Worm (Caenorhabditis elegans): ENCODE measurements around the gene hpo-29.

hpo-29 gene

DNA sequence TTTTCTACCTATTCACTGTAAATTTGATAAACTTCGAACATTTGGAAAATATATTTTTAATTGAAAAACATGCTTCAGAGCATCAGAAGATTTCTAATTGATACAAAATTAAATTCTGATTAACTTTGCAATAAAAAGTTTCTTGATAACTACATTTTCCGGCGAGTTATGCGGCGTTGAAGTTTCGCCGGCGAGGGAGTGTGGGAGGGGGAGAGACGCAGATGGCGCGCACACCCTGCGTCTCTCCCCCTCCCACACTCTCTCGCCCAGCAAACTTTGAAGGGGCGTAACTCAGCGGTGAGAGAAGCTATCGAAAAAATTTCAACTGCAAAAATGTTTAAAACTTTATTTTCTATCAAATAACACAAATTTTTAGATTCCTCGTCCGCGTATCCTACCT, 13.1 kb upstream of the hpo-29 start:
- TF ChIP-seq ztf-11 (tag; optimal IDR thresholded peaks at IDR 0.05), result no peak
- no peak for TF ChIP-seq lin-13 (tag; optimal IDR thresholded peaks at IDR 0.05)
- no peak for TF ChIP-seq snpc-4 (tag; optimal IDR thresholded peaks at IDR 0.05)
- TF ChIP-seq mls-2 (tag; optimal IDR thresholded peaks at IDR 0.05), result no peak
- TF ChIP-seq nhr-28 (tag; optimal IDR thresholded peaks at IDR 0.05), result no peak

DNA sequence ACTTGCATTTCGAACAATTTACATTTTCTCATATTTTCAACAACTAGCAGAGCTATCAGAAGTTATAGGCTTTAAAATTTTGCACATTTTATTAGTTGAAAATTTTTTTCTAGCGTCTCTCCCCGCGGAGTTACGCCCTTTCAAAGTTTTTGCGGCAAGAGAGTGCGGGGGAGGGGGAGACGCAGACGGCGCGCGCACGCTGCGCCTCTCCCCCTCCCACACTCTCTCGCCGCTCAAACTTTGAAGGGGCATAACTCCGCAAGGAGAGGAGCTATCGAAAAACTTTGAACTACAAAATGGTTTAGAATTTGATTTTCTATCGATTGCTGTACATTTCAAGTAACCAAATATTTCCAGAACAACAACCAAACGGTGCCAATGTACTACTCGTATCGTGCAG, 8.6 kb upstream of the hpo-29 start:
- TF ChIP-seq unc-62 (GFP tag; optimal IDR thresholded peaks at IDR 0.05) (no peak), unc-120 (tag; optimal IDR thresholded peaks at IDR 0.05; ENCODE audit: poor library complexity, severe bottlenecking) (no peak), mab-5 (tag; optimal IDR thresholded peaks at IDR 0.05) (no peak), cnd-1 (tag; optimal IDR thresholded peaks at IDR 0.05) (no peak), nhr-28 (tag; optimal IDR thresholded peaks at IDR 0.05) (no peak), ces-1 (GFP tag; optimal IDR thresholded peaks at IDR 0.05) (no peak), hlh-1 (tag; optimal IDR thresholded peaks at IDR 0.05) (no peak), nhr-12 (tag; optimal IDR thresholded peaks at IDR 0.05) (no peak), sem-2 (GFP tag; optimal IDR thresholded peaks at IDR 0.05) (no peak), unc-39 (tag; optimal IDR thresholded peaks at IDR 0.05) (no peak), lsy-2 (tag; optimal IDR thresholded peaks at IDR 0.05) (no peak), sptf-1 (tag; optimal IDR thresholded peaks at IDR 0.05) (no peak), ceh-43 (GFP tag; optimal IDR thresholded peaks at IDR 0.05) (no peak), ceh-83 (GFP tag; optimal IDR thresholded peaks at IDR 0.05) (no peak), M03D4.4 (tag; optimal IDR thresholded peaks at IDR 0.05) (no peak)

DNA sequence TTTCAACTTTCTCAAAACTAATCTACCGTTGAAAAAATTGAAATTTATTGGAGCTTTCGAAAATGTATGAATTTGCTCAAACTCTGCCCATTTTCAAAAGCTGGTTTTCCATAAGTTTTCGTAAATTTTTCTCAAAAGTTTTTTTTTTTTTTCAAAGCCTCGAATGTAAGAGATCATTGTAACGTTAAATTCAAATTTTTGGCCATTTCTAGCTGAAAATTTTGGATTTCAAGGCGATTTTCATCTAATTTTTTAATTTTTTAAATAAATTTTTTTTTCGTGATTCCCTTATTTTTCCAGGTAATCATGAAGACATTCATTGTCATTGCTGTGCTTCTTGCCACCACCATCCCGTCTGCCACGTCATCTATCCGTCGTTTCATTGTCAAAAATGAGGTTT, 5.5 kb upstream of the hpo-29 start, which contains the start of gene hpo-38:
Gene hpo-38, plus strand, starts transcription at position 301 of the 400 bp plus-strand sequence.
- TF ChIP-seq elt-3 (tag; optimal IDR thresholded peaks at IDR 0.05) (no peak), pha-4 (tag; optimal IDR thresholded peaks at IDR 0.05) (no peak)

DNA sequence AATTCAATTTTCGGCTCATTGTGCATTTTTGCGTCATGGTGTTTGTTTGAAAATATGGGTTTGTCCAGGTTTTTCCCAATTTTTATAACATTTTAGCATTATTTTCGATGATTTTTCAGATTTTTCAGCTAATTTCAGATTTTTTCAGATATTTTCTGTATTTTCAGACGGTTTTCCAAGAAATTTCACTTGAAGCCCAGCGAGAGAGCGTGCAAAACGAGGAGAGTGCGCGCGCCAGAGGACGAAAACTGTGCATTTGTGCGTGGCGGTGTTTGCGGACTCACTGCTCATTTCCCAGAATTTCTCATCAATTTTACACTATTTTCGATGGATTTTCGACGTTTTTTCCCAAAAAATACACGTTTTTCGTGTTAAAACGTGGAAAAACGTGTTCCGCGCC, 529 bp upstream of the hpo-29 start:
- TF ChIP-seq mab-5 (tag; optimal IDR thresholded peaks at IDR 0.05) (no peak), sem-2 (GFP tag; optimal IDR thresholded peaks at IDR 0.05) (no peak), mls-2 (tag; optimal IDR thresholded peaks at IDR 0.05) (peak; percentile 50), ces-1 (GFP tag; optimal IDR thresholded peaks at IDR 0.05) (peak; percentile 76), lsy-2 (tag; optimal IDR thresholded peaks at IDR 0.05) (peak; percentile 20), sptf-1 (tag; optimal IDR thresholded peaks at IDR 0.05) (peak; percentile 62), tbx-8 (GFP tag; optimal IDR thresholded peaks at IDR 0.05) (no peak), bed-3 (GFP tag; optimal IDR thresholded peaks at IDR 0.05) (no peak), drap-1 (GFP tag; optimal IDR thresholded peaks at IDR 0.05) (peak; percentile 20), ham-2 (GFP tag; optimal IDR thresholded peaks at IDR 0.05) (no peak), cnd-1 (tag; optimal IDR thresholded peaks at IDR 0.05) (no peak), ceh-83 (GFP tag; optimal IDR thresholded peaks at IDR 0.05) (peak; percentile 29), nhr-76 (tag; optimal IDR thresholded peaks at IDR 0.05) (no peak), ceh-43 (GFP tag; optimal IDR thresholded peaks at IDR 0.05) (no peak), nhr-12 (tag; optimal IDR thresholded peaks at IDR 0.05) (no peak), unc-62 (GFP tag; optimal IDR thresholded peaks at IDR 0.05) (no peak), unc-39 (tag; optimal IDR thresholded peaks at IDR 0.05) (no peak), nhr-28 (tag; optimal IDR thresholded peaks at IDR 0.05) (no peak), ceh-39 (tag; optimal IDR thresholded peaks at IDR 0.05) (peak; percentile 12), unc-120 (tag; optimal IDR thresholded peaks at IDR 0.05; ENCODE audit: poor library complexity, severe bottlenecking) (peak; percentile 44), M03D4.4 (tag; optimal IDR thresholded peaks at IDR 0.05) (peak; percentile 35), blmp-1 (tag; optimal IDR thresholded peaks at IDR 0.05) (no peak), flh-1 (GFP tag; optimal IDR thresholded peaks at IDR 0.05) (no peak), hlh-1 (tag; optimal IDR thresholded peaks at IDR 0.05) (no peak)

DNA sequence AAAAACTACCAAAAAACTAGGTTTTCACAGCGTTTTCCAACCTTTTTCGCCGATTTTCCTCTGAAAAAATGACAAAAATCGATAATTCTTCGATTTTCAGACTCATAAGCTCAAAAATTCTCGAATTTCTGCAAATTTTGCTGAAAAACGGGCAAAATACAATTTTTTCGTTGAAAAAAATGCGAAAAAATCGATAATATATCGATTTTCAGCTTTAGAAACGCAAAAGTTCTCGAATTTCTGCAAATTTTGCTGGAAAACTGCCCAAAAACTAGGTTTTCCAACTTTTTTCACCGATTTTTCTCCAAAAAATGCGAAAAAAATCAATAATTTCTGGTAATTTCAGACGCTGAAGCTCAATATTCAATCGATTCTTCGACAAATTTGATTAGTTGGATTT, 15.8 kb downstream of the hpo-29 start:
- TF ChIP-seq nhr-237 (tag; optimal IDR thresholded peaks at IDR 0.05) (no peak), sem-2 (GFP tag; optimal IDR thresholded peaks at IDR 0.05) (no peak), bed-3 (GFP tag; optimal IDR thresholded peaks at IDR 0.05) (no peak), mab-5 (tag; optimal IDR thresholded peaks at IDR 0.05) (no peak)

DNA sequence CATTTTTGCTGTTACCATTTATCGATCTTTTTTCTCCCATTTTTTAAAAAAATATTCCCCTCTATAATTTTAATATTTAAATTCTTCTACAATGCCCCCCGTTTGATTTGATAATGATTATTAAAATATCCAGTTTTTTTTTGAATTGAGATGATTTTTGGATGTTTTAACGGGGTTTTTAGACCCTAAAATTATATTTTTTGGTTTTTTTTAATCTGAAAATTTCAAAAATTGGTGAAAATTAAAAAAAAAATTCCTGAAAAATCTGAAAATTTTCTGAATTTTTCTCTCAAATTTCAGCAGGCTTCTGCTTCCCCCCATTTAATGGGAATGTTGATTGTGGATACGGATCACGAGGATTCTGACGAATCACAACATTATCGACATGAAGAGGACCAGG, 18.6 kb downstream of the hpo-29 start, which contains the start of gene Y50D7A.3:
Gene Y50D7A.3, plus strand, starts transcription at position 301 of the 400 bp plus-strand sequence.
- TF ChIP-seq ceh-43 (GFP tag; optimal IDR thresholded peaks at IDR 0.05) (no peak), mls-2 (tag; optimal IDR thresholded peaks at IDR 0.05) (no peak), unc-120 (tag; optimal IDR thresholded peaks at IDR 0.05; ENCODE audit: poor library complexity, severe bottlenecking) (no peak), elt-3 (tag; optimal IDR thresholded peaks at IDR 0.05) (no peak), nhr-2 (tag; optimal IDR thresholded peaks at IDR 0.05) (no peak), sem-2 (GFP tag; optimal IDR thresholded peaks at IDR 0.05) (no peak)
